Fruit fly (Drosophila melanogaster) Kc167 (cell line): ENCODE measurements around the gene CG6048.

Experiments used
- Sin3A ChIP-seq: fragments of >200 bp; optimal IDR thresholded peaks from 2 replicates; lab custom pipeline; 2018; ENCODE audit warnings: missing external identifiers
- h ChIP-seq: fragments of >200 bp; optimal IDR thresholded peaks from 3 replicates; lab custom pipeline; 2018; ENCODE audit warnings: missing external identifiers
- insv ChIP-seq: fragments of >200 bp; optimal IDR thresholded peaks from 3 replicates; lab custom pipeline; 2018; ENCODE audit warnings: missing external identifiers
- psq ChIP-seq: fragments of >200 bp; optimal IDR thresholded peaks from 2 replicates; lab custom pipeline; 2017; ENCODE audit warnings: missing external identifiers

DNA sequence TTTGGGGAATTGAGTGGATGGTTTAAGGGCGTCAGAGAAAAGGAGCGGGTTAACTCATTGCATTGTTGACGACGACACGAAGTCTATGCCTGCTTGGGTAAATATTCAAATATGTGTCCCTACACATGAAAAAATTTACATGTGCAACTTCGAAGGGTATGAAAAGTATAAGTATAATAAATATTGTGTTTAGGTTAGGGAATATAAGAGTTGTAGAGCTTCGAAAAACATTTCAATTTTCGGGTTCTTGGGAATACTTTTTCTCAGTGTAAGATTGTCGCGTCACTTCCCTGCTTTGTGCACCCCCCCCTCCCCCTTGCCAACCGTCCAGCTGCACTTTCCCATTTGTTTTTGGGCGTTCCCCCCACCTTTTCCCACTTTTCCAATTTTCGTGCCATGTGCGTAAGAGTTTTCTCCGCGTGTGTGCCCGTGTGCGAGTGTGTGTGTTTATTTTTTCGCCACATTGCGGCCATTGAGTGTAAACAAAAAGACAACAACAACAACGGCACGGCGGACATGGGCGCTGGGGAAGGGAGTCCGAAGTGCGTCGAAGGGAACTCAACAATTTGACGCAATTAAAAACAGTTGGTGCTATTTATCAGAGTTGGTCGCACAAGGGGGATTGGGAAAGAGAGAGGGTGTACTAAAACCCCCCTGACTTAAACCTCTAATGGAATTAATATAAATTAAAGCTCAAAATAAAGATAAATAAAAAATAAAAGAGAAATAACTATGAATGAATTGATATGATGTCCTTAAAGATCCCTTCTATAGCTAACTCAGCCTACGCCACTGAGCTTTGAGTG, 17.7 kb downstream of the CG6048 start:
- TF ChIP-seq h (lab: Kevin White, UChicago) (no peak), Sin3A (lab: Kevin White, UChicago) (no peak), psq (lab: Kevin White, UChicago) (no peak), insv (no peak)
